Fruit fly (Drosophila melanogaster) whole organism, pupa: ENCODE data around the gene Cpr78E.

Source experiments
- CG14655 ChIP-seq: fragments of 200-800 bp; sonication (Bioruptor generic); optimal IDR thresholded peaks from 3 replicates; lab custom pipeline; 2017; ENCODE audit warnings: mild to moderate bottlenecking, missing biosample characterization, missing genetic modification reagents, missing genetic modification characterization
- CG32121 ChIP-seq: fragments of 200-800 bp; sonication (Bioruptor generic); IDR thresholded peaks from 2 replicates; pipeline ENCODE4 v1.3.6; 2022; ENCODE audit warnings: missing biosample characterization, missing genetic modification characterization
- CG8159 ChIP-seq: fragments of 200-800 bp; sonication (Bioruptor generic); optimal IDR thresholded peaks from 3 replicates; lab custom pipeline; 2018; ENCODE audit warnings: missing biosample characterization, mild to moderate bottlenecking, missing genetic modification characterization, moderate library complexity
- CG8301 ChIP-seq: fragments of 200-800 bp; sonication (Bioruptor generic); optimal IDR thresholded peaks from 2 replicates; lab custom pipeline; 2018; ENCODE audit warnings: missing biosample characterization, mild to moderate bottlenecking, missing genetic modification characterization
- CG9948 ChIP-seq: fragments of 200-800 bp; sonication (Bioruptor generic); optimal IDR thresholded peaks from 2 replicates; lab custom pipeline; 2018; ENCODE audit warnings: missing biosample characterization, mild to moderate bottlenecking, missing genetic modification characterization, moderate library complexity
- EcR ChIP-seq: fragments of 200-800 bp; sonication (Bioruptor generic); optimal IDR thresholded peaks from 3 replicates; lab custom pipeline; 2019; ENCODE audit warnings: missing biosample characterization, missing genetic modification characterization, mild to moderate bottlenecking, moderate library complexity, missing genetic modification reagents
- Pif1A ChIP-seq: fragments of 200-800 bp; sonication (Bioruptor generic); optimal IDR thresholded peaks from 3 replicates; lab custom pipeline; 2016; ENCODE audit warnings: missing biosample characterization, missing genetic modification characterization
- Snoo ChIP-seq: fragments of 200-800 bp; sonication (Bioruptor generic); optimal IDR thresholded peaks from 3 replicates; lab custom pipeline; 2017; ENCODE audit warnings: missing biosample characterization, mild to moderate bottlenecking, missing genetic modification characterization, inconsistent platforms
- fd96Ca ChIP-seq: fragments of 200-800 bp; sonication (Bioruptor generic); IDR thresholded peaks from 3 replicates; pipeline ENCODE4 v1.3.6; 2022; ENCODE audit warnings: missing biosample characterization, missing genetic modification characterization
- gl ChIP-seq: fragments of 200-800 bp; sonication (Bioruptor generic); optimal IDR thresholded peaks from 2 replicates; lab custom pipeline; 2018; ENCODE audit warnings: missing biosample characterization, mild to moderate bottlenecking, missing genetic modification characterization
- rn ChIP-seq: fragments of 200-800 bp; sonication (Bioruptor generic); IDR thresholded peaks from 2 replicates; pipeline ENCODE4 v1.3.6; 2022; ENCODE audit warnings: missing biosample characterization, missing genetic modification characterization

DNA sequence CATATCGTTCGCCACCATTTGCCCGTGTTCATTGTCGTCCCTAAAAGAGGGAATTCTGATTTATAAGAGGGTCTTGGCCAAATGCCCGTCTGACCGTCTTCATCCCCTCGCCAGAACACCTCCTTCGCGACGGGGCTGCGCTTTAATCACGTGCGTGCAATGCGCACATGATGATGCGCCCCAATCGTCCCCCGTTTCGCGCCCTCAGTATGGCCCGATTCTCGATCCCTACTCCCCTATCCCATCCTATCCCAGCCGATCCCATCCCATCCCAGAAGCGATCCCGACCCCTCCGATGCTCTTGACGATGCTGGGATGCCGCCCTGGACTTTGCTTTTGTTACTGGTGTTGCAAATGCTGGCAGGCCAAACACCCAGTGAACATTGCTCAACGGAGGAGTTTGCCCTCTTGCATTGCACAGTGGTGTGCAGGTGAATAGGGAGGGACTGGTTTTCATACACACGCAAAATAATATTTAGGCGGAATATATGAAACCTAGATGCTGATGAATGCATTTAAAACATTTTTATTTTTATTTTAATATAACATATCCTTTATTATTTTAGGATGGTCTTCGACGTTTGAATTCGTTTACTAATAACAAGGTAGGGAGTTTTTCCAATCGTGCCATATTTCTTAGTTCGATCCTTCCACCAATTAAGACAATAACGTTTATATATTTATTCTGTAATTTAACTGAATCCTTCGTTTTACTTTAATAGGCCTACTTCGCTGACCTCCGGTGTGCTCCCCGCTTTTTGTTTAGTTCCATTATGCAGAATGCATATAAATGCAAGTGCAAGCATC lies 43.2 kb upstream of the Cpr78E start:
- TF ChIP-seq fd96Ca (peak; percentile 55; the same call in 1 of the 3 replicates), EcR (GFP tag; lab: Kevin White, UChicago) (peak; percentile 74), CG8301 (tag; lab: Kevin White, UChicago) (peak; percentile 80), gl (tag; lab: Kevin White, UChicago) (peak; percentile 57), Snoo (tag; lab: Kevin White, UChicago) (peak; percentile 69), CG9948 (tag; lab: Kevin White, UChicago) (peak; percentile 89), rn (GFP tag; lab: Robert Waterston, UW) (no peak), CG14655 (GFP tag; lab: Kevin White, UChicago) (peak; percentile 91), CG8159 (tag; lab: Kevin White, UChicago) (peak; percentile 92), Pif1A (GFP tag; lab: Kevin White, UChicago) (peak; percentile 28), CG32121 (GFP tag; lab: Robert Waterston, UW) (no peak)
